Worm (Caenorhabditis elegans) whole organism, L1 larva: ENCODE data around the gene T21B4.15.

Experiments
- ama-1 ChIP-seq: fragments of 150-350 bp; optimal IDR thresholded peaks from 2 replicates; lab custom pipeline; 2014
- egl-13 ChIP-seq: sonication (generic microtip); optimal IDR thresholded peaks from 2 replicates; lab custom pipeline; 2016; ENCODE audit warnings: missing genotype, missing genetic modification reagents, missing genetic modification characterization, missing compliant biosample characterization
- elt-3 ChIP-seq, 6 experiments: fragments of 150-350 bp in 1 of 6; sonication (generic microtip); optimal IDR thresholded peaks; 2 replicates each; lab custom pipeline; 2017 to 2018; ENCODE audit warnings: missing biosample characterization in 6 of 6, missing genetic modification characterization in 6 of 6, inconsistent platforms in 1 of 6
- fkh-10 ChIP-seq: sonication (generic microtip); optimal IDR thresholded peaks from 2 replicates; lab custom pipeline; 2017; ENCODE audit warnings: missing biosample characterization, missing genetic modification reagents, missing genetic modification characterization
- nhr-77 ChIP-seq: fragments of 150-350 bp; optimal IDR thresholded peaks from 2 replicates; lab custom pipeline; 2014; ENCODE audit warnings: missing biosample characterization, missing genetic modification characterization
- unc-86 ChIP-seq: sonication (generic microtip); optimal IDR thresholded peaks from 2 replicates; lab custom pipeline; 2016; ENCODE audit warnings: missing genetic modification characterization, missing compliant biosample characterization

- no peak for TF ChIP-seq unc-86 (tag; lab: Kevin White, UChicago)
- no peak for TF ChIP-seq elt-3 (tag; optimal IDR thresholded peaks at IDR 0.05; lab: Kevin White, UChicago)
- TF ChIP-seq ama-1 (lab: Kevin White, UChicago): no peak
- TF ChIP-seq fkh-10 (GFP tag; lab: Kevin White, UChicago): no peak
- no peak for TF ChIP-seq nhr-77 (tag; lab: Kevin White, UChicago)
- no peak for TF ChIP-seq egl-13
Measured at ce11 chrII:12519616-12520015, 29.6 kb downstream of the T21B4.15 start, which contains the start of gene ceh-99.
